Worm (Caenorhabditis elegans): ENCODE measurements around the gene col-73.

Gene col-73

DNA sequence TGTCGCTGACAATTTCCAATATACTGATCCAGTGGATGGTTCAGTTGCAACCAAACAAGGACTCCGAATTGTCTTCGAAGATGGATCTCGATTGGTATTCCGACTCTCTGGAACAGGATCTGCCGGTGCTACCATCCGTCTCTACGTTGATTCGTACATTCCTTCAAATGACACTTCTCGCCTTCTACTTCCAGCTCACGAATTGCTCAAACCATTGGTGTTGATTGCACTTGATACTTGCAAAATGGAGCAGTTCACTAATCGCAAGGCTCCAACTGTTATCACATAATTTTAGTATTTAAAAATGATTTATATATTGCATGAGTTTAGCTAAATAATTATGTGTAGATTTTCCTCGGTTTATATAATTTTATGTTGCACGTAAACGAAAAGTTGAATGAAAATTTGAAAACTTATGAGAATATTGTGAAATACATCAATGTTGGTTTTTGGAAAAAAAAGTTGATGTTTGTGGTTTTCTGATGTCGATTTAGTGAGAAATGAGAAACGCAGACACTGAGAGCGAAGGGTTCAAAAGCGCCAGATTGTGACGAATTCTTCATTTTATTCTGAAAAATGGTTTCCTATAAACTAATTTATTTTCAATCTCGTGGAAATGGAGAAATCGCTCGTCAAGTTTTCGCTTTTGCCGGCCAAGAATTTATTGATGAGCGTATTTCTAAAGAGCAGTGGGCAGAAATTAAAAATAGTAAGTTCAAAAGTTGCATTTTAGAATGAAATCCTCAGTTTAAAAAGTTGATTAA lies 18.3 kb upstream of the col-73 start, which contains the start of gene gst-9:
Gene gst-9, plus strand, starts transcription at position 574 of the 764 bp plus-strand sequence.
- no peak for TF ChIP-seq sea-1 (GFP tag; conservative IDR thresholded peaks at IDR 0.05)
- no peak for TF ChIP-seq tra-4 (tag; optimal IDR thresholded peaks at IDR 0.05)
- no peak for TF ChIP-seq ceh-36 (tag; optimal IDR thresholded peaks at IDR 0.05)
- TF ChIP-seq hmg-4 (GFP tag; optimal IDR thresholded peaks at IDR 0.05), result no peak
- no peak for TF ChIP-seq B0310.2 (tag; optimal IDR thresholded peaks at IDR 0.05)
- no peak for TF ChIP-seq tbx-11 (GFP tag; IDR thresholded peaks at IDR 0.05)
- no peak for TF ChIP-seq F13C5.2 (tag; optimal IDR thresholded peaks at IDR 0.05)
- no peak for TF ChIP-seq ceh-13 (GFP tag; optimal IDR thresholded peaks at IDR 0.05)
- TF ChIP-seq pes-1 (GFP tag; IDR thresholded peaks at IDR 0.05), result no peak
- no peak for TF ChIP-seq ets-7 (tag; optimal IDR thresholded peaks at IDR 0.05)
- no peak for TF ChIP-seq scrt-1 (GFP tag; IDR thresholded peaks at IDR 0.05)
- TF ChIP-seq hmbx-1 (tag; optimal IDR thresholded peaks at IDR 0.05), result no peak

DNA sequence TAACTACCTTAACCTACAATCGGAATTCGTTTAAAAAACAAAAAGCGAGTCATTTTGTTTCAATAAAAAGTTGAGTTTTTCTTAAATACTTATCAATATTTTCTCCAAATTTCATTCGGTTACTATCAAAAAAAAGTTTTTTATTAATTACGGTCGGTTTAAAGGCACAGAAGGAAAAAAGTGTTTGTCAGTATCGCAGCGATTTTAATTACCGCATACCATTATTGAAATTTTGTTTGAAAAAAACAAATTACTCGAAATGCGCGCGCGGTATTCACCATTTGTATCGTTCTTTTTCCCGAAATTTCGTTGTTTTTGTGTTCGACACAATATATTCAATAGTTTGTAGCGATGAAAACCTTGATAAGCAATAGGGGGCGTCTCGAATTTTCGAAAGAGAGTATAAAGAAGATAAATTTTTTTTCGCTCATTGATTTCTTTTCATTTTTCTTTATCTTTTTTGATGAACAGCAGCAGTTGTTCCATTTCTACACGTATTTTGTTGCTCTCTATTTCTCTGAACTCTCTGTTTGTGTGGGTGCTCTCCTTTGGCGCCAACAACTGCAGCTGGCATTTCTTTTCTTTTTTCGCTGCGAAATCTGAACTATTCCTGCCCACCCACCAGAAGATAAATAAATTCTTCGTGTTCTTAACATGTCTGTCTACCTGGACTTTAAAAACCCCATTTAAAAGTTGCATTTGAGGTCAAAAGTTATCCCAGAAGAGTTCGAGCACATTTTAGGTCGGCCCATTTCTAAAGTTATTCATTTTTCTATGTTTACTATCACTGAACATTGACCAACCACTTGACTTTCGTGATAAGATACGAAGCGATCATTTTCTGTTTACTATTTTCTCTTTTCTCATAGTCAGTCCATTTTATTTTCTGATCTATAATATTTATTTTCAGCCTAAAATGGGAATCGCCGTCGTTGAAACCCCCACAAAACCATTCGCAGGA lies 15.9 kb upstream of the col-73 start, which contains the start of gene pgm-1:
Gene pgm-1, plus strand, starts transcription at position 911 of the 961 bp plus-strand sequence.
- TF ChIP-seq B0310.2 (tag; optimal IDR thresholded peaks at IDR 0.05) (no peak), hnd-1 (tag; optimal IDR thresholded peaks at IDR 0.05) (no peak), hmbx-1 (tag; optimal IDR thresholded peaks at IDR 0.05) (no peak), F13C5.2 (tag; optimal IDR thresholded peaks at IDR 0.05) (no peak), flt-1 (GFP tag; IDR thresholded peaks at IDR 0.05) (no peak), ceh-36 (tag; optimal IDR thresholded peaks at IDR 0.05) (no peak), tbx-11 (GFP tag; IDR thresholded peaks at IDR 0.05) (no peak), ama-1 (optimal IDR thresholded peaks at IDR 0.05) (no peak), hmg-4 (GFP tag; optimal IDR thresholded peaks at IDR 0.05) (no peak), pes-1 (GFP tag; IDR thresholded peaks at IDR 0.05) (no peak), ceh-13 (GFP tag; optimal IDR thresholded peaks at IDR 0.05) (no peak), sea-1 (GFP tag; conservative IDR thresholded peaks at IDR 0.05) (no peak), tra-4 (tag; optimal IDR thresholded peaks at IDR 0.05) (no peak), tbx-37 (GFP tag; conservative IDR thresholded peaks at IDR 0.05) (no peak)

DNA sequence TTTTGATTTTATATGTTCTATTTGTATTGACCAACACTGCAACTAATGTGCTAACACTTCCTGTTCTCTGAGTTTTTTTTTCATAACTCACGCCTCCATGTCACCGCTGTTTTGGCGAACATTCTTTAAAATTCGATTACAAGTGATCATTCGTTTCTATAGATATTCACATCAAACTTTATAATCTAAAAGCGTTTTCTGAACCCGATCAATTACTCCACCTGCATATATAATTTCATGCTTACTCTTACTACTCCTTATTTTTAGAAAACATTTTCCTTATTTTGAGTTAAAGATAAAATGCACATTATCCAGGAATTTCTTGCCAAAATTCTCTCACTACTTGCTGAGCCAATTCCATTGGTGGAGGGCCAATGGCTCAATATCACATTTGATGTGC lies 13.0 kb upstream of the col-73 start, which contains the start of gene R05F9.7:
Gene R05F9.7, plus strand, starts transcription at position 301 of the 400 bp plus-strand sequence.
- TF ChIP-seq flt-1 (GFP tag; IDR thresholded peaks at IDR 0.05) (no peak), tbx-37 (GFP tag; conservative IDR thresholded peaks at IDR 0.05) (no peak), B0310.2 (tag; optimal IDR thresholded peaks at IDR 0.05) (no peak), ama-1 (optimal IDR thresholded peaks at IDR 0.05) (no peak), F13C5.2 (tag; optimal IDR thresholded peaks at IDR 0.05) (no peak), tbx-11 (GFP tag; IDR thresholded peaks at IDR 0.05) (no peak), pes-1 (GFP tag; IDR thresholded peaks at IDR 0.05) (no peak), hmbx-1 (tag; optimal IDR thresholded peaks at IDR 0.05) (no peak), ceh-13 (GFP tag; optimal IDR thresholded peaks at IDR 0.05) (no peak), aly-1 (tag; optimal IDR thresholded peaks at IDR 0.05) (no peak), tra-4 (tag; optimal IDR thresholded peaks at IDR 0.05) (no peak), hnd-1 (tag; optimal IDR thresholded peaks at IDR 0.05) (no peak), ets-7 (tag; optimal IDR thresholded peaks at IDR 0.05) (no peak), sea-1 (GFP tag; conservative IDR thresholded peaks at IDR 0.05) (no peak), scrt-1 (GFP tag; IDR thresholded peaks at IDR 0.05) (no peak), ceh-36 (tag; optimal IDR thresholded peaks at IDR 0.05) (no peak), hmg-4 (GFP tag; optimal IDR thresholded peaks at IDR 0.05) (no peak)

DNA sequence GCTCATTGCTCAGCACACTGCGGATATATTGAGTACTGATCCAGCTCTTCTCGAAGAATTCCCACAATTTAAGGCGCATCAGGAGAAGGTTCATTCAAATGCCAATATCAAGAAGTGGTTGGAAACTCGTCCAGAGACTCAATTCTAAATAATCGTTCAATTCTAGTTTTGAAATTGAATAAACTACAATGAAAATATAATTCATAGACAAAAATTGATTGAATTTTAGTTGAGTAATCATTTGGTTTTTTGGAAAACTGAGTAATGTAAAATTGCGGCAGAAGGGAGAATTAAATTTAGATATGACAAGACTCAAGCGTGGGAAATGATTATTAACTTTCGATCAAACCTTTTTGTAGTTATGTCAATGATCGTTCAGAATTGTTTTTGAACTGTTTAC lies 11.5 kb upstream of the col-73 start:
- TF ChIP-seq hmg-4 (GFP tag; optimal IDR thresholded peaks at IDR 0.05), result no peak
- no peak for TF ChIP-seq ceh-13 (GFP tag; optimal IDR thresholded peaks at IDR 0.05)
- no peak for TF ChIP-seq ceh-36 (tag; optimal IDR thresholded peaks at IDR 0.05)
- TF ChIP-seq ets-7 (tag; optimal IDR thresholded peaks at IDR 0.05), result no peak
- no peak for TF ChIP-seq tra-4 (tag; optimal IDR thresholded peaks at IDR 0.05)
- TF ChIP-seq aly-1 (tag; optimal IDR thresholded peaks at IDR 0.05), result no peak
- TF ChIP-seq ama-1 (optimal IDR thresholded peaks at IDR 0.05), result no peak
- TF ChIP-seq B0310.2 (tag; optimal IDR thresholded peaks at IDR 0.05), result no peak
- TF ChIP-seq pes-1 (GFP tag; IDR thresholded peaks at IDR 0.05), result no peak
- TF ChIP-seq hmbx-1 (tag; optimal IDR thresholded peaks at IDR 0.05), result no peak
- TF ChIP-seq tbx-37 (GFP tag; conservative IDR thresholded peaks at IDR 0.05), result no peak
- no peak for TF ChIP-seq sea-1 (GFP tag; conservative IDR thresholded peaks at IDR 0.05)
- TF ChIP-seq flt-1 (GFP tag; IDR thresholded peaks at IDR 0.05), result no peak
- TF ChIP-seq hnd-1 (tag; optimal IDR thresholded peaks at IDR 0.05), result no peak
- no peak for TF ChIP-seq F13C5.2 (tag; optimal IDR thresholded peaks at IDR 0.05)
- TF ChIP-seq scrt-1 (GFP tag; IDR thresholded peaks at IDR 0.05), result no peak
- no peak for TF ChIP-seq tbx-11 (GFP tag; IDR thresholded peaks at IDR 0.05)

DNA sequence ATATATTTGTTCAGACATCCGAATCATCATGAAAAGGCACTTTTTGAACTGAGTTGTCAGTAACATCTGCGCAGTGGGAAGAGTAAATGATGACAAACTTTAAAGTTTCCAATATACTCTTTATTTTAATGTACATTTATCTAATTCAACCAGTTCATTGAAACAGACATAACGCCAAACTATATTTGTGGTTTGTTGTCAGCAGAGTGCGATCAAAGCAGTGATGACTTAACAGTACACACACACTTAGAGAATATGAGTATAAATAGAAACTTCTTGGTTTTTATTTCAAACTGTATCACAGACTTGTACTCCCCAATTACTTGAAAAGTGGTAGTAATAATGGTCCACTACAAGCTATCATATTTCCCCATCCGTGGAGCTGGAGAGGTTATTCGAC lies 10.5 kb upstream of the col-73 start, which contains the start of gene gst-8:
Gene gst-8, plus strand, starts transcription at position 301 of the 400 bp plus-strand sequence.
- no peak for TF ChIP-seq B0310.2 (tag; optimal IDR thresholded peaks at IDR 0.05)
- no peak for TF ChIP-seq F13C5.2 (tag; optimal IDR thresholded peaks at IDR 0.05)
- TF ChIP-seq scrt-1 (GFP tag; IDR thresholded peaks at IDR 0.05), result no peak
- no peak for TF ChIP-seq ama-1 (optimal IDR thresholded peaks at IDR 0.05)
- TF ChIP-seq tbx-37 (GFP tag; conservative IDR thresholded peaks at IDR 0.05), result no peak
- no peak for TF ChIP-seq flt-1 (GFP tag; IDR thresholded peaks at IDR 0.05)
- no peak for TF ChIP-seq hnd-1 (tag; optimal IDR thresholded peaks at IDR 0.05)
- no peak for TF ChIP-seq ets-7 (tag; optimal IDR thresholded peaks at IDR 0.05)
- no peak for TF ChIP-seq ceh-13 (GFP tag; optimal IDR thresholded peaks at IDR 0.05)
- TF ChIP-seq sea-1 (GFP tag; conservative IDR thresholded peaks at IDR 0.05), result no peak

DNA sequence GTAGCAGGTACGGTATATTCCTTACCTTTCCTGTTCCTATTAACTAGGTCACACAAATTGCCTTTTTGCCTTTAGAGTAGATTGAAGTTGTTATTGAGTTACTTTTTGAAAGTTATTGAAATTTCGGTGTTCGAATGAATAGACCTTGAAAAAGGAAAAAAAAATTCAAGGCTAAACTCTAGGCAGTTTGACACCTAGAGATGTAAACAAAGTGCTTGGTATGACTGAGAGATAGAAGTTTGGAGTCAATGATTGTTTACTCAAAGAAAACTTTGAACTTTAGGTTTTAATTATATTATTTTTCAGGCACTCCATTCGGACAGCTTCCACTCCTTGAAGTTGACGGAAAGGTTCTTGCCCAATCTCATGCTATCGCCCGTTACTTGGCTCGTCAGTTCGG lies 9.6 kb upstream of the col-73 start:
- no peak for TF ChIP-seq pes-1 (GFP tag; IDR thresholded peaks at IDR 0.05)
- TF ChIP-seq hmbx-1 (tag; optimal IDR thresholded peaks at IDR 0.05), result no peak
- no peak for TF ChIP-seq tbx-37 (GFP tag; conservative IDR thresholded peaks at IDR 0.05)
- no peak for TF ChIP-seq aly-1 (tag; optimal IDR thresholded peaks at IDR 0.05)
- no peak for TF ChIP-seq sea-1 (GFP tag; conservative IDR thresholded peaks at IDR 0.05)
- no peak for TF ChIP-seq ceh-13 (GFP tag; optimal IDR thresholded peaks at IDR 0.05)
- no peak for TF ChIP-seq F13C5.2 (tag; optimal IDR thresholded peaks at IDR 0.05)
- TF ChIP-seq ama-1 (optimal IDR thresholded peaks at IDR 0.05), result no peak
- TF ChIP-seq B0310.2 (tag; optimal IDR thresholded peaks at IDR 0.05), result no peak
- TF ChIP-seq flt-1 (GFP tag; IDR thresholded peaks at IDR 0.05), result no peak
- TF ChIP-seq tbx-11 (GFP tag; IDR thresholded peaks at IDR 0.05), result no peak
- TF ChIP-seq hnd-1 (tag; optimal IDR thresholded peaks at IDR 0.05), result no peak
- TF ChIP-seq scrt-1 (GFP tag; IDR thresholded peaks at IDR 0.05), result no peak
- TF ChIP-seq ceh-36 (tag; optimal IDR thresholded peaks at IDR 0.05), result no peak
